Fruit fly (Drosophila melanogaster) S2 (cell line): ENCODE measurements around the gene salt.

ENCODE experiments used
- CG8478 ChIP-seq: fragments of >200 bp; optimal IDR thresholded peaks from 2 replicates; lab custom pipeline; 2018
- CTCF ChIP-seq, 2 experiments: fragments of >200 bp; optimal IDR thresholded peaks; 2 replicates each; lab custom pipeline; 2018

- TF ChIP-seq CG8478 (lab: Kevin White, UChicago) (no peak), CTCF (optimal IDR thresholded peaks at IDR 0.05; lab: Kevin White, UChicago) (no peak)
Observed at dm6 chr3R:31708240-31708639, 46.3 kb downstream of the salt start, which contains the start of gene CG42693.
